Fruit fly (Drosophila melanogaster) whole organism, embryonic: ENCODE data around the gene LanB1.

ENCODE experiments used
- Abd-B ChIP-seq: fragments of 200-800 bp; sonication (Bioruptor generic); optimal IDR thresholded peaks from 2 replicates; lab custom pipeline; 2018; ENCODE audit warnings: missing biosample characterization, mild to moderate bottlenecking, missing genetic modification characterization, moderate library complexity
- BEAF-32 ChIP-seq: fragments of 200-800 bp; sonication (Bioruptor generic); optimal IDR thresholded peaks from 3 replicates; lab custom pipeline; 2017; ENCODE audit warnings: missing biosample characterization, missing genetic modification characterization, mild to moderate bottlenecking, moderate library complexity, missing genetic modification reagents
- CG10267 ChIP-seq: fragments of 200-800 bp; sonication (Bioruptor generic); optimal IDR thresholded peaks from 2 replicates; lab custom pipeline; 2018; ENCODE audit warnings: missing biosample characterization, mild to moderate bottlenecking, missing genetic modification characterization, moderate library complexity
- CG11093 ChIP-seq: fragments of 200-800 bp; sonication (Bioruptor generic); IDR thresholded peaks from 3 replicates; pipeline ENCODE4 v1.3.6; 2022; ENCODE audit warnings: missing biosample characterization, missing genetic modification characterization
- CG12155 ChIP-seq: fragments of 200-800 bp; sonication (Bioruptor generic); optimal IDR thresholded peaks from 3 replicates; lab custom pipeline; 2016; ENCODE audit warnings: missing biosample characterization, missing genetic modification characterization
- CG16863 ChIP-seq: fragments of 200-800 bp; sonication (Bioruptor generic); optimal IDR thresholded peaks from 3 replicates; lab custom pipeline; 2016; ENCODE audit warnings: missing biosample characterization, missing genetic modification characterization
- CG17359 ChIP-seq: fragments of 200-800 bp; sonication (Bioruptor generic); optimal IDR thresholded peaks from 3 replicates; lab custom pipeline; 2018; ENCODE audit warnings: missing biosample characterization, mild to moderate bottlenecking, missing genetic modification characterization, moderate library complexity
- CG17385 ChIP-seq: fragments of 200-800 bp; sonication (Bioruptor generic); optimal IDR thresholded peaks from 3 replicates; lab custom pipeline; 2018; ENCODE audit warnings: missing biosample characterization, mild to moderate bottlenecking, missing genetic modification characterization
- CG18262 ChIP-seq: fragments of 200-800 bp; optimal IDR thresholded peaks from 3 replicates; lab custom pipeline; 2019; ENCODE audit warnings: missing biosample characterization, mild to moderate bottlenecking, missing genetic modification characterization, moderate library complexity
- CG3281 ChIP-seq: fragments of 200-800 bp; sonication (Bioruptor generic); optimal IDR thresholded peaks from 3 replicates; lab custom pipeline; 2017; ENCODE audit warnings: missing biosample characterization, mild to moderate bottlenecking, missing genetic modification characterization
- CG34422 ChIP-seq: fragments of 200-800 bp; sonication (Bioruptor generic); IDR thresholded peaks from 3 replicates; pipeline ENCODE4 v1.3.6; 2022; ENCODE audit warnings: missing biosample characterization, missing genetic modification characterization
- CG3847 ChIP-seq: fragments of 200-800 bp; sonication (Bioruptor generic); IDR thresholded peaks from 2 replicates; pipeline ENCODE4 v1.3.6; 2022; ENCODE audit warnings: missing biosample characterization, missing genetic modification characterization
- CG7963 ChIP-seq: fragments of 200-800 bp; sonication (Bioruptor generic); IDR thresholded peaks from 3 replicates; pipeline ENCODE4 v1.3.6; 2022; ENCODE audit warnings: missing biosample characterization, missing genetic modification characterization; ENCODE audit not compliant: partially characterized antibody
- CG8478 ChIP-seq: fragments of >200 bp; optimal IDR thresholded peaks from 2 replicates; lab custom pipeline; 2018
- CG9437 ChIP-seq: fragments of 200-800 bp; sonication (Bioruptor generic); optimal IDR thresholded peaks from 2 replicates; lab custom pipeline; 2018; ENCODE audit warnings: missing biosample characterization, mild to moderate bottlenecking, missing genetic modification characterization
- CG9609 ChIP-seq: fragments of 200-800 bp; sonication (Bioruptor generic); optimal IDR thresholded peaks from 3 replicates; lab custom pipeline; 2016; ENCODE audit warnings: missing biosample characterization, missing genetic modification characterization
- CTCF ChIP-seq: fragments of 200-800 bp; sonication (Bioruptor generic); optimal IDR thresholded peaks from 2 replicates; lab custom pipeline; 2017; ENCODE audit warnings: missing biosample characterization, mild to moderate bottlenecking, missing genetic modification characterization, moderate library complexity
- Eip74EF ChIP-seq, 2 experiments: fragments of 200-800 bp in 1 of 2; fragments of >200 bp in 1 of 2; sonication (Bioruptor generic) in 1 of 2; optimal IDR thresholded peaks; 2 replicates each; lab custom pipeline; 2017 to 2019; ENCODE audit warnings: missing biosample characterization in 2 of 2, missing genetic modification characterization in 2 of 2, mild to moderate bottlenecking in 1 of 2, moderate library complexity in 1 of 2
- Ets65A ChIP-seq: fragments of 200-800 bp; sonication (Bioruptor generic); peaks from one replicate; lab custom pipeline; 2016; ENCODE audit warnings: missing biosample characterization, missing genetic modification characterization
- HLHmδ ChIP-seq: fragments of 200-800 bp; sonication (Bioruptor generic); optimal IDR thresholded peaks from 2 replicates; lab custom pipeline; 2018; ENCODE audit warnings: missing biosample characterization, mild to moderate bottlenecking, missing genetic modification characterization, moderate library complexity
- HmgD ChIP-seq: fragments of 200-800 bp; sonication (Bioruptor generic); optimal IDR thresholded peaks from 3 replicates; lab custom pipeline; 2016; ENCODE audit warnings: missing biosample characterization, missing genetic modification characterization
- Hr78 ChIP-seq, 2 experiments: fragments of 200-800 bp in 1 of 2; fragments of >200 bp in 1 of 2; sonication (Bioruptor generic) in 1 of 2; optimal IDR thresholded peaks; 2 replicates each; lab custom pipeline; 2017 to 2019; ENCODE audit warnings: missing biosample characterization in 2 of 2, missing genetic modification characterization in 2 of 2, mild to moderate bottlenecking in 1 of 2, moderate library complexity in 1 of 2
- Hsf ChIP-seq: fragments of 200-800 bp; sonication (Bioruptor generic); optimal IDR thresholded peaks from 3 replicates; lab custom pipeline; 2016; ENCODE audit warnings: missing biosample characterization, missing genetic modification characterization
- Lim3 ChIP-seq: fragments of 200-800 bp; sonication (Bioruptor generic); IDR thresholded peaks from 2 replicates; pipeline ENCODE4 v1.3.6; 2022; ENCODE audit warnings: missing biosample characterization, missing genetic modification characterization
- MESR4 ChIP-seq: fragments of 200-800 bp; sonication (Bioruptor generic); optimal IDR thresholded peaks from 2 replicates; lab custom pipeline; 2018; ENCODE audit warnings: missing biosample characterization, mild to moderate bottlenecking, missing genetic modification characterization, moderate library complexity
- MTF-1 ChIP-seq: fragments of 200-800 bp; sonication (Bioruptor generic); optimal IDR thresholded peaks from 2 replicates; lab custom pipeline; 2018; ENCODE audit warnings: missing biosample characterization, mild to moderate bottlenecking, missing genetic modification characterization, borderline replicate concordance
- Tbp ChIP-seq: fragments of >200 bp; optimal IDR thresholded peaks from 2 replicates; lab custom pipeline; 2018; ENCODE audit warnings: missing biosample characterization, missing genetic modification characterization
- Xrp1 ChIP-seq: fragments of 200-800 bp; sonication (Bioruptor generic); IDR thresholded peaks from 2 replicates; pipeline ENCODE4 v1.3.6; 2022; ENCODE audit warnings: missing biosample characterization, missing genetic modification characterization
- al ChIP-seq: fragments of 200-800 bp; sonication (Bioruptor generic); IDR thresholded peaks from 2 replicates; pipeline ENCODE4 v1.3.6; 2022; ENCODE audit warnings: missing biosample characterization, missing genetic modification characterization
- ato ChIP-seq: fragments of 200-800 bp; sonication (Bioruptor generic); IDR thresholded peaks from 2 replicates; pipeline ENCODE4 v1.3.6; 2022; ENCODE audit warnings: missing biosample characterization, missing genetic modification characterization; ENCODE audit not compliant: partially characterized antibody
- cas ChIP-seq: fragments of 200-800 bp; sonication (Bioruptor generic); IDR thresholded peaks from 2 replicates; pipeline ENCODE4 v1.3.6; 2022; ENCODE audit warnings: missing biosample characterization, missing genetic modification characterization
- cwo ChIP-seq: fragments of 200-800 bp; sonication (Bioruptor generic); optimal IDR thresholded peaks from 3 replicates; lab custom pipeline; 2017; ENCODE audit warnings: missing biosample characterization, missing genetic modification characterization, mild to moderate bottlenecking, moderate library complexity, missing genetic modification reagents
- dysf ChIP-seq: fragments of 200-800 bp; sonication (Bioruptor generic); IDR thresholded peaks from 3 replicates; pipeline ENCODE4 v1.3.6; 2022; ENCODE audit warnings: missing biosample characterization, missing genetic modification characterization
- esg ChIP-seq: fragments of 200-800 bp; sonication (Bioruptor generic); conservative IDR thresholded peaks from 2 replicates; pipeline ENCODE4 v1.3.6; 2022; ENCODE audit warnings: missing biosample characterization, missing genetic modification characterization
- eve ChIP-seq, 2 experiments: fragments of >200 bp; optimal IDR thresholded peaks; 2 replicates each; lab custom pipeline; 2017; ENCODE audit warnings: missing biosample characterization in 2 of 2, missing genetic modification characterization in 2 of 2
- ham ChIP-seq: fragments of 200-800 bp; sonication (Bioruptor generic); IDR thresholded peaks from 2 replicates; pipeline ENCODE4 v1.3.6; 2022; ENCODE audit warnings: missing biosample characterization, missing genetic modification characterization
- her ChIP-seq: fragments of 200-800 bp; sonication (Bioruptor generic); optimal IDR thresholded peaks from 2 replicates; lab custom pipeline; 2016; ENCODE audit warnings: missing biosample characterization, missing genetic modification characterization
- ind ChIP-seq: fragments of 200-800 bp; sonication (Bioruptor generic); optimal IDR thresholded peaks from 3 replicates; lab custom pipeline; 2016; ENCODE audit warnings: missing biosample characterization, missing genetic modification characterization
- nerfin-1 ChIP-seq: fragments of 200-800 bp; sonication (Bioruptor generic); optimal IDR thresholded peaks from 3 replicates; lab custom pipeline; 2019; ENCODE audit warnings: missing biosample characterization, mild to moderate bottlenecking, missing genetic modification characterization, moderate library complexity
- pan ChIP-seq, 4 experiments: fragments of >200 bp in 3 of 4; fragments of 200-800 bp in 1 of 4; sonication (Bioruptor generic) in 1 of 4; optimal IDR thresholded peaks in 3 of 4; IDR thresholded peaks in 1 of 4; 2 replicates each; pipeline versions ENCODE4 v1.3.6 to Lab custom; 2017 to 2022; ENCODE audit warnings: missing biosample characterization in 2 of 4, missing genetic modification characterization in 2 of 4, mixed read lengths in 1 of 4
- pb ChIP-seq: fragments of 200-800 bp; sonication (Bioruptor generic); optimal IDR thresholded peaks from 3 replicates; lab custom pipeline; 2016; ENCODE audit warnings: missing biosample characterization, missing genetic modification characterization
- pnt ChIP-seq: fragments of 200-800 bp; sonication (Bioruptor generic); optimal IDR thresholded peaks from 3 replicates; lab custom pipeline; 2016; ENCODE audit warnings: missing biosample characterization, missing genetic modification characterization
- prd ChIP-seq, 3 experiments: fragments of >200 bp in 2 of 3; fragments of 200-800 bp in 1 of 3; sonication (Bioruptor generic) in 1 of 3; optimal IDR thresholded peaks in 2 of 3; IDR thresholded peaks in 1 of 3; 2 replicates in 2 of 3; 3 replicates in 1 of 3; pipeline versions ENCODE4 v1.3.6 to Lab custom; 2017 to 2022; ENCODE audit warnings: missing biosample characterization in 1 of 3, missing genetic modification characterization in 1 of 3
- ro ChIP-seq: fragments of 200-800 bp; sonication (Bioruptor generic); IDR thresholded peaks from 2 replicates; pipeline ENCODE4 v1.3.6; 2022; ENCODE audit warnings: missing biosample characterization, missing genetic modification characterization
- salm ChIP-seq: fragments of 200-800 bp; sonication (Bioruptor generic); optimal IDR thresholded peaks from 2 replicates; lab custom pipeline; 2018; ENCODE audit warnings: missing biosample characterization, mild to moderate bottlenecking, missing genetic modification characterization
- slou ChIP-seq: fragments of 200-800 bp; sonication (Bioruptor generic); optimal IDR thresholded peaks from 3 replicates; lab custom pipeline; 2016; ENCODE audit warnings: missing biosample characterization, missing genetic modification characterization
- ssp ChIP-seq: fragments of 200-800 bp; sonication (Bioruptor generic); IDR thresholded peaks from 2 replicates; pipeline ENCODE4 v1.3.6; 2022; ENCODE audit warnings: missing biosample characterization, missing genetic modification characterization
- yki ChIP-seq: fragments of >200 bp; optimal IDR thresholded peaks from 3 replicates; lab custom pipeline; 2018

LanB1 gene

DNA sequence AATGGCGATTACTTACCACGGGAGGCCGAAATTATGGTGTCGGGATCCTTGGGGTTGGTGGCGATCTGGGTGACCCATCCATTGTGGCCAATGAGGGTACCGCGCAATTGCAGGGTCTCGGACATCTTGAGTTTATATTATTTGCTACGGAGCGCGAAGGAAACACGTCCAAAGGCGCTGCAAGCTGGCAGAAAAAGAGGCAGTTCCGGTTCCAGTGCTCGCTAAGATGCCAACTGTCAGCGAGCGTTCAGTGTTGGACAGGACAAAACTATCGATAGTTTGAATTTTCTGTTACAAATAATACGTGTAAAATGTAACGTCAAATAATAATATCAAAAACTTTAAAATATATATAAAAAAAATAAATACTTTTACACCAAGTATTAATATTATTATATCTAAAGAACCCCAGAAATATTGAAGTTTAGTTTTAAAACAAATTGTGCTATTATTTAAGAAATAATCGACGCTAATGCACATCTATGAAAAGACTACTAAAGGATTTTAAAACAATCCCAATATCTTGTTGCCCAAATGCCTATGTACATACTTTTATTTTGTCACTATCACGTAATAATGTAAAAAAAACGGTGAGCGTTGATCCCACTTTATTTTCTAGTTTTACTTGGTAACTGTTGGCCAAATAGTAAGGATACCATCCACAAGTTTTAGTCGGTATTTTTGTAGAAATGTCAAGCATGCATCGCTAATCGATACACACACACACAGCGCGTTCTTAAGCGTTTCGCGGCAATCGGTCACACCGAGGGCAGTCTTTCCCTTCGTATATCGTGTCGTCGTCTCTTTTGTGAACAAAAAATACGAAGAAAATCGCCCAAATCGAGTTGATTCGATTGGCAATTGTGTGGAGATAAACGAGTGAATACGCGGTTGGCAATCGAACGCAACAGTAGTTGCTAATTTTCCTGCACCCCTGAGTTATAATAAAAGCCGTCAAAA is 16.1 kb downstream of the LanB1 start, which contains the start of the genes Rack1 and mts (continued):
- TF ChIP-seq prd (optimal IDR thresholded peaks at IDR 0.05; lab: Kevin White, UChicago), result no peak
- peak; percentile 57; the same call in 2 of the 3 replicates for TF ChIP-seq prd (GFP tag; IDR thresholded peaks at IDR 0.05; lab: Robert Waterston, UW)
- TF ChIP-seq CG3281 (GFP tag; lab: Kevin White, UChicago), result peak; percentile 90
- peak; percentile 67 for TF ChIP-seq BEAF-32 (GFP tag; lab: Kevin White, UChicago)
- peak; percentile 65 for TF ChIP-seq CG9609 (GFP tag; lab: Kevin White, UChicago)
- peak; percentile 61 for TF ChIP-seq ssp
- TF ChIP-seq ham (GFP tag; lab: Robert Waterston, UW), result peak; percentile 29; the same call in 1 of the 2 replicates
- TF ChIP-seq Lim3 (GFP tag; lab: Robert Waterston, UW), result no peak
- peak; percentile 98 for TF ChIP-seq HLHmδ
- TF ChIP-seq MESR4 (GFP tag; lab: Kevin White, UChicago), result peak; percentile 99
- TF ChIP-seq ro (GFP tag; lab: Robert Waterston, UW), result no peak
- peak; percentile 62 for TF ChIP-seq CTCF (GFP tag; lab: Kevin White, UChicago)
- peak; percentile 55; the same call in 1 of the 2 replicates for TF ChIP-seq al (GFP tag; lab: Robert Waterston, UW)
- peak; percentile 79 for TF ChIP-seq pb (GFP tag; lab: Kevin White, UChicago)
- peak; percentile 71 for TF ChIP-seq CG12155 (GFP tag; lab: Kevin White, UChicago)
- TF ChIP-seq eve (GFP tag; optimal IDR thresholded peaks at IDR 0.05; lab: Kevin White, UChicago), result no peak
- TF ChIP-seq CG16863 (GFP tag; lab: Kevin White, UChicago), result peak; percentile 67
- TF ChIP-seq Hsf, result peak; percentile 74
- TF ChIP-seq HmgD (GFP tag; lab: Kevin White, UChicago), result no peak
- TF ChIP-seq CG17385 (GFP tag; lab: Kevin White, UChicago), result peak; percentile 86
- peak; percentile 93 for TF ChIP-seq CG10267 (tag; lab: Kevin White, UChicago)
- TF ChIP-seq pan (optimal IDR thresholded peaks at IDR 0.05; lab: Kevin White, UChicago), result no peak
- peak in 1 of 2 experiments; percentile 75 for TF ChIP-seq pan (GFP tag; optimal IDR thresholded peaks at IDR 0.05 in 1 of 2, IDR thresholded peaks at IDR 0.05 in 1 of 2)
- no peak for TF ChIP-seq yki (lab: Kevin White, UChicago)
- TF ChIP-seq pnt (GFP tag; lab: Kevin White, UChicago), result no peak
- TF ChIP-seq Eip74EF (GFP tag; optimal IDR thresholded peaks at IDR 0.05; lab: Kevin White, UChicago), result peak in 1 of 2 experiments; percentile 58
- peak; percentile 58 for TF ChIP-seq cas (GFP tag; lab: Robert Waterston, UW)
- peak; percentile 92 for TF ChIP-seq CG9437 (GFP tag; lab: Kevin White, UChicago)
- TF ChIP-seq salm (tag; lab: Kevin White, UChicago), result peak; percentile 75
- TF ChIP-seq CG3847 (GFP tag; lab: Robert Waterston, UW), result peak; percentile 84
- no peak for TF ChIP-seq esg (GFP tag; lab: Robert Waterston, UW)
- no peak for TF ChIP-seq CG11093
- peak; percentile 75; the same call in 2 of the 3 replicates for TF ChIP-seq dysf
- TF ChIP-seq cwo (GFP tag; lab: Kevin White, UChicago), result peak; percentile 60
- TF ChIP-seq CG34422 (GFP tag; lab: Robert Waterston, UW), result peak; percentile 80
- TF ChIP-seq CG17359, result peak; percentile 84
- TF ChIP-seq CG7963 (GFP tag; lab: Robert Waterston, UW), result peak; percentile 61
- peak; percentile 66 for TF ChIP-seq ind
- TF ChIP-seq CG18262 (tag; lab: Kevin White, UChicago), result peak; percentile 67
- TF ChIP-seq ato, result peak; percentile 35; the same call in 1 of the 2 replicates
- TF ChIP-seq her (GFP tag; lab: Kevin White, UChicago), result peak; percentile 77
- TF ChIP-seq MTF-1 (GFP tag; lab: Kevin White, UChicago), result peak; percentile 97
- no peak for TF ChIP-seq CG8478
- peak; percentile 95 for TF ChIP-seq Ets65A
- TF ChIP-seq Abd-B, result peak; percentile 36
- no peak for TF ChIP-seq Tbp
- TF ChIP-seq nerfin-1 (tag; lab: Kevin White, UChicago), result peak; percentile 73
- TF ChIP-seq Xrp1, result no peak; the same call in none of the 2 replicates
- no peak for TF ChIP-seq Hr78 (GFP tag; optimal IDR thresholded peaks at IDR 0.05; lab: Kevin White, UChicago)
- TF ChIP-seq slou, result peak; percentile 81
